Fruit fly (Drosophila melanogaster) whole organism: Measurements from ENCODE around the gene Acox3.

Experiments used
- CG8478 ChIP-seq: fragments of >200 bp; optimal IDR thresholded peaks from 2 replicates; lab custom pipeline; 2018; ENCODE audit warnings: inconsistent platforms
- pan ChIP-seq: fragments of >200 bp; optimal IDR thresholded peaks from 2 replicates; lab custom pipeline; 2017
- psq ChIP-seq: fragments of >200 bp; optimal IDR thresholded peaks from 2 replicates; lab custom pipeline; 2017
- usp ChIP-seq: fragments of >200 bp; optimal IDR thresholded peaks from 2 replicates; lab custom pipeline; 2017; ENCODE audit warnings: missing biosample characterization, missing genetic modification characterization, mixed read lengths

- no peak for TF ChIP-seq pan (lab: Kevin White, UChicago)
- TF ChIP-seq usp (GFP tag; lab: Kevin White, UChicago), result no peak
- no peak for TF ChIP-seq CG8478
- no peak for TF ChIP-seq psq
Measured at dm6 chr2L:6494405-6494816, 46.2 kb upstream of the Acox3 start, which contains the start of gene CG9547.
